ENCODE assay signal across 2 fruit fly cellular contexts in genomic region chr3R:23174739-23175138, dm6.
TF ChIP-seq lines count a peak whose summit lies in the region.

No protein-coding gene starts in this region.

TF ChIP-seq in whole organism, embryonic, 481 proteins besides CTCF, POLR2A, EP300 and RAD21 (continued from another document and continues in another):
- TF ChIP-seq Mes4 (GFP tag; optimal IDR thresholded peaks at IDR 0.05; lab: Kevin White, UChicago) = peak; percentile 34
- no peak for TF ChIP-seq h (optimal IDR thresholded peaks at IDR 0.05; lab: Kevin White, UChicago)
- TF ChIP-seq CG17385 (GFP tag; optimal IDR thresholded peaks at IDR 0.05; lab: Kevin White, UChicago) = peak; percentile 46
- no peak for TF ChIP-seq dati (GFP tag; IDR thresholded peaks at IDR 0.05; lab: Robert Waterston, UW)
- TF ChIP-seq CG12659 (GFP tag; optimal IDR thresholded peaks at IDR 0.05; lab: Kevin White, UChicago) = peak; percentile 23
- peak; percentile 8 for TF ChIP-seq CG8359 (GFP tag; optimal IDR thresholded peaks at IDR 0.05; lab: Kevin White, UChicago; ENCODE audit: borderline replicate concordance)
- TF ChIP-seq klu (GFP tag; IDR thresholded peaks at IDR 0.05; lab: Robert Waterston, UW) = no peak
- no peak for TF ChIP-seq Scr (GFP tag; IDR thresholded peaks at IDR 0.05; lab: Robert Waterston, UW; ENCODE audit: partially characterized antibody)
- TF ChIP-seq C15 (GFP tag; IDR thresholded peaks at IDR 0.05; lab: Robert Waterston, UW) = no peak
- peak; percentile 71; the same call in 1 of the 3 replicates for TF ChIP-seq otp (GFP tag; IDR thresholded peaks at IDR 0.05; lab: Robert Waterston, UW)
- TF ChIP-seq CG5245 (GFP tag; optimal IDR thresholded peaks at IDR 0.05; lab: Kevin White, UChicago) = no peak
- TF ChIP-seq Hand (GFP tag; optimal IDR thresholded peaks at IDR 0.05; lab: Kevin White, UChicago) = no peak
- TF ChIP-seq D19A (tag; optimal IDR thresholded peaks at IDR 0.05; lab: Kevin White, UChicago) = peak; percentile 51
- TF ChIP-seq CG8290 (GFP tag; optimal IDR thresholded peaks at IDR 0.05; lab: Kevin White, UChicago) = no peak
- TF ChIP-seq CG8290 (tag; optimal IDR thresholded peaks at IDR 0.05; lab: Kevin White, UChicago) = peak in 1 of 2 experiments; percentile 50
- TF ChIP-seq CG12942 (GFP tag; optimal IDR thresholded peaks at IDR 0.05; lab: Kevin White, UChicago) = peak; percentile 3
- no peak for TF ChIP-seq CG9727 (GFP tag; optimal IDR thresholded peaks at IDR 0.05; lab: Kevin White, UChicago)
- no peak for TF ChIP-seq prd (optimal IDR thresholded peaks at IDR 0.05; lab: Kevin White, UChicago)
- no peak for TF ChIP-seq prd (GFP tag; IDR thresholded peaks at IDR 0.05; lab: Robert Waterston, UW)
- peak; percentile 64 for TF ChIP-seq CG2678 (tag; optimal IDR thresholded peaks at IDR 0.05; lab: Kevin White, UChicago)
- TF ChIP-seq chif (GFP tag; optimal IDR thresholded peaks at IDR 0.05; lab: Kevin White, UChicago) = peak in 1 of 2 experiments; percentile 17
- TF ChIP-seq bcd (GFP tag; optimal IDR thresholded peaks at IDR 0.05; lab: Kevin White, UChicago) = no peak
- TF ChIP-seq CG2875 (GFP tag; optimal IDR thresholded peaks at IDR 0.05; lab: Kevin White, UChicago) = peak; percentile 46
- TF ChIP-seq onecut (GFP tag; IDR thresholded peaks at IDR 0.05; lab: Robert Waterston, UW) = peak; percentile 59
- peak; percentile 62 for TF ChIP-seq CG4424 (GFP tag; optimal IDR thresholded peaks at IDR 0.05; lab: Kevin White, UChicago)
- peak; percentile 54; the same call in 1 of the 2 replicates for TF ChIP-seq CG17328 (GFP tag; IDR thresholded peaks at IDR 0.05; lab: Robert Waterston, UW)
- TF ChIP-seq row (GFP tag; IDR thresholded peaks at IDR 0.05; lab: Robert Waterston, UW) = peak; percentile 61
- TF ChIP-seq CG14014 (GFP tag; IDR thresholded peaks at IDR 0.05; lab: Robert Waterston, UW) = peak; percentile 40; the same call in 1 of the 2 replicates
- TF ChIP-seq hbn (GFP tag; IDR thresholded peaks at IDR 0.05; lab: Robert Waterston, UW; ENCODE audit: partially characterized antibody) = no peak
- TF ChIP-seq dimm (GFP tag; IDR thresholded peaks at IDR 0.05; lab: Robert Waterston, UW) = no peak
- TF ChIP-seq ATbp (GFP tag; optimal IDR thresholded peaks at IDR 0.05; lab: Kevin White, UChicago) = peak; percentile 48
- TF ChIP-seq dmrt99B (tag; optimal IDR thresholded peaks at IDR 0.05; lab: Kevin White, UChicago) = peak; percentile 2
- peak; percentile 45 for TF ChIP-seq E2f2 (GFP tag; IDR thresholded peaks at IDR 0.05; lab: Robert Waterston, UW)
- TF ChIP-seq lola (GFP tag; optimal IDR thresholded peaks at IDR 0.05; lab: Kevin White, UChicago) = peak in 1 of 3 experiments; percentile 60
- peak; percentile 43 for TF ChIP-seq CG11504 (tag; optimal IDR thresholded peaks at IDR 0.05; lab: Kevin White, UChicago)
- peak; percentile 52 for TF ChIP-seq CoRest (tag; optimal IDR thresholded peaks at IDR 0.05; lab: Kevin White, UChicago)
- TF ChIP-seq Lhr (GFP tag; optimal IDR thresholded peaks at IDR 0.05; lab: Kevin White, UChicago) = peak; percentile 4
- TF ChIP-seq E2f1 (GFP tag; IDR thresholded peaks at IDR 0.05; lab: Robert Waterston, UW) = no peak
- TF ChIP-seq sens (GFP tag; lab: Kevin White, UChicago) = peak; percentile 89
- TF ChIP-seq Awh (GFP tag; IDR thresholded peaks at IDR 0.05; lab: Robert Waterston, UW) = peak; percentile 40; the same call in 1 of the 2 replicates
- TF ChIP-seq dmrt11E (tag; optimal IDR thresholded peaks at IDR 0.05; lab: Kevin White, UChicago) = no peak
- TF ChIP-seq Sox100B (GFP tag; optimal IDR thresholded peaks at IDR 0.05; lab: Kevin White, UChicago) = peak; percentile 33
- TF ChIP-seq Hr51 (GFP tag; optimal IDR thresholded peaks at IDR 0.05; lab: Kevin White, UChicago) = peak in 1 of 2 experiments; percentile 80
- peak; percentile 57 for TF ChIP-seq ewg (GFP tag; optimal IDR thresholded peaks at IDR 0.05; lab: Kevin White, UChicago)
- peak; percentile 64 for TF ChIP-seq CG17359 (tag; optimal IDR thresholded peaks at IDR 0.05; lab: Kevin White, UChicago)
- peak; percentile 74 for TF ChIP-seq nmo (GFP tag; optimal IDR thresholded peaks at IDR 0.05; lab: Kevin White, UChicago)
- TF ChIP-seq CG32767 (GFP tag; IDR thresholded peaks at IDR 0.05; lab: Robert Waterston, UW) = peak; percentile 33; the same call in 1 of the 2 replicates
- TF ChIP-seq CG10274 (GFP tag; optimal IDR thresholded peaks at IDR 0.05; lab: Kevin White, UChicago) = no peak
- TF ChIP-seq CG18599 (GFP tag; optimal IDR thresholded peaks at IDR 0.05; lab: Kevin White, UChicago) = peak; percentile 3
- peak; percentile 55; the same call in 1 of the 2 replicates for TF ChIP-seq bowl (GFP tag; IDR thresholded peaks at IDR 0.05; lab: Robert Waterston, UW)
- peak; percentile 36; the same call in 1 of the 3 replicates for TF ChIP-seq Aef1 (GFP tag; IDR thresholded peaks at IDR 0.05; lab: Robert Waterston, UW)
- peak; percentile 27 for TF ChIP-seq CG12071 (GFP tag; optimal IDR thresholded peaks at IDR 0.05; lab: Kevin White, UChicago)
- peak; percentile 28; the same call in 1 of the 2 replicates for TF ChIP-seq CG6689 (GFP tag; IDR thresholded peaks at IDR 0.05; lab: Robert Waterston, UW)
- peak; percentile 22 for TF ChIP-seq CG12219 (GFP tag; optimal IDR thresholded peaks at IDR 0.05; lab: Kevin White, UChicago)
- peak; percentile 19 for TF ChIP-seq gsb-n (tag; optimal IDR thresholded peaks at IDR 0.05; lab: Kevin White, UChicago)
- TF ChIP-seq CG18619 (GFP tag; optimal IDR thresholded peaks at IDR 0.05; lab: Kevin White, UChicago) = peak; percentile 18
- TF ChIP-seq maf-S (GFP tag; optimal IDR thresholded peaks at IDR 0.05; lab: Kevin White, UChicago) = no peak
- peak; percentile 72 for TF ChIP-seq gem (tag; optimal IDR thresholded peaks at IDR 0.05; lab: Kevin White, UChicago)
- peak; percentile 55 for TF ChIP-seq grau (tag; optimal IDR thresholded peaks at IDR 0.05; lab: Kevin White, UChicago)
- TF ChIP-seq lilli (GFP tag; optimal IDR thresholded peaks at IDR 0.05; lab: Kevin White, UChicago) = peak; percentile 14
- TF ChIP-seq knrl (GFP tag; IDR thresholded peaks at IDR 0.05; lab: Robert Waterston, UW; ENCODE audit: partially characterized antibody) = no peak
- peak; percentile 4 for TF ChIP-seq CG4707 (GFP tag; optimal IDR thresholded peaks at IDR 0.05; lab: Kevin White, UChicago)
- TF ChIP-seq CG13424 (tag; optimal IDR thresholded peaks at IDR 0.05; lab: Kevin White, UChicago) = peak; percentile 64
- no peak for TF ChIP-seq HLH3B (GFP tag; IDR thresholded peaks at IDR 0.05; lab: Robert Waterston, UW)

TF ChIP-seq in whole organism, prepupa, 60 proteins besides CTCF, POLR2A, EP300 and RAD21 (continued from another document):
- TF ChIP-seq Hr38 (GFP tag; optimal IDR thresholded peaks at IDR 0.05; lab: Kevin White, UChicago) (no peak), svp (GFP tag; lab: Kevin White, UChicago) (peak; percentile 86), esn (GFP tag; optimal IDR thresholded peaks at IDR 0.05; lab: Kevin White, UChicago) (peak; percentile 84), CG15336 (GFP tag; IDR thresholded peaks at IDR 0.05; lab: Robert Waterston, UW) (peak; percentile 70), CG8632 (GFP tag; optimal IDR thresholded peaks at IDR 0.05; lab: Kevin White, UChicago) (peak; percentile 59), fd59A (GFP tag; optimal IDR thresholded peaks at IDR 0.05; lab: Kevin White, UChicago) (peak; percentile 61), Eip75B (GFP tag; optimal IDR thresholded peaks at IDR 0.05; lab: Kevin White, UChicago) (no peak), salr (GFP tag; optimal IDR thresholded peaks at IDR 0.05; lab: Kevin White, UChicago) (peak; percentile 49 to 60), fd85E (GFP tag; optimal IDR thresholded peaks at IDR 0.05; lab: Kevin White, UChicago) (no peak), CG8119 (GFP tag; IDR thresholded peaks at IDR 0.05; lab: Robert Waterston, UW) (peak; percentile 77), CG8319 (GFP tag; optimal IDR thresholded peaks at IDR 0.05; lab: Kevin White, UChicago) (no peak), dac (GFP tag; optimal IDR thresholded peaks at IDR 0.05; lab: Kevin White, UChicago) (no peak), Hr39 (GFP tag; optimal IDR thresholded peaks at IDR 0.05; lab: Kevin White, UChicago) (peak; percentile 78), topi (GFP tag; optimal IDR thresholded peaks at IDR 0.05; lab: Kevin White, UChicago) (peak; percentile 63), CG6276 (GFP tag; optimal IDR thresholded peaks at IDR 0.05; lab: Kevin White, UChicago) (peak; percentile 35), vri (GFP tag; optimal IDR thresholded peaks at IDR 0.05; lab: Kevin White, UChicago) (peak; percentile 72), CG4318 (GFP tag; optimal IDR thresholded peaks at IDR 0.05; lab: Kevin White, UChicago) (peak; percentile 55), CG31627 (GFP tag; optimal IDR thresholded peaks at IDR 0.05; lab: Kevin White, UChicago) (peak; percentile 77), Lpt (GFP tag; optimal IDR thresholded peaks at IDR 0.05; lab: Kevin White, UChicago) (no peak), cyc (GFP tag; optimal IDR thresholded peaks at IDR 0.05; lab: Kevin White, UChicago) (peak; percentile 78), pdm3 (GFP tag; optimal IDR thresholded peaks at IDR 0.05; lab: Kevin White, UChicago) (peak; percentile 80), Eip78C (GFP tag; lab: Kevin White, UChicago) (peak; percentile 96), acj6 (GFP tag; optimal IDR thresholded peaks at IDR 0.05; lab: Kevin White, UChicago) (peak; percentile 76), ss (GFP tag; optimal IDR thresholded peaks at IDR 0.05; lab: Kevin White, UChicago) (peak; percentile 12 to 20), Met (GFP tag; optimal IDR thresholded peaks at IDR 0.05; lab: Kevin White, UChicago) (peak; percentile 85), Hr4 (GFP tag; optimal IDR thresholded peaks at IDR 0.05; lab: Kevin White, UChicago) (peak; percentile 83), CG9139 (GFP tag; optimal IDR thresholded peaks at IDR 0.05; lab: Kevin White, UChicago) (no peak), CG11294 (GFP tag; IDR thresholded peaks at IDR 0.05; lab: Robert Waterston, UW) (no peak), Eip93F (GFP tag; optimal IDR thresholded peaks at IDR 0.05; lab: Kevin White, UChicago) (no peak), CG7368 (GFP tag; optimal IDR thresholded peaks at IDR 0.05; lab: Kevin White, UChicago) (no peak), net (GFP tag; optimal IDR thresholded peaks at IDR 0.05; lab: Kevin White, UChicago) (peak; percentile 49), CG3032 (tag; optimal IDR thresholded peaks at IDR 0.05; lab: Kevin White, UChicago) (peak; percentile 52), CG16779 (tag; optimal IDR thresholded peaks at IDR 0.05; lab: Kevin White, UChicago) (no peak), CG6792 (GFP tag; optimal IDR thresholded peaks at IDR 0.05; lab: Kevin White, UChicago) (peak; percentile 49), Smox (GFP tag; optimal IDR thresholded peaks at IDR 0.05; lab: Kevin White, UChicago) (peak; percentile 81), Ets96B (tag; optimal IDR thresholded peaks at IDR 0.05; lab: Kevin White, UChicago) (peak; percentile 79), Sox15 (GFP tag; optimal IDR thresholded peaks at IDR 0.05; lab: Kevin White, UChicago) (peak; percentile 67), CG6854 (GFP tag; optimal IDR thresholded peaks at IDR 0.05; lab: Kevin White, UChicago) (no peak), Sox102F (GFP tag; optimal IDR thresholded peaks at IDR 0.05; lab: Kevin White, UChicago) (peak; percentile 76)
